Worm (Caenorhabditis elegans) whole organism, young adult: ENCODE measurements around the gene C45G9.8.
A peak's percentile ranks its signal among the peaks of the same experiment; 100 is the strongest.

ENCODE experiments used
- C06A6.2 ChIP-seq: fragments of 200-800 bp; sonication (Bioruptor generic); conservative IDR thresholded peaks from 2 replicates; pipeline ENCODE4 v1.3.6; 2022; ENCODE audit warnings: missing genetic modification characterization, missing compliant biosample characterization
- F22D6.2 ChIP-seq: sonication (generic microtip); optimal IDR thresholded peaks from 2 replicates; lab custom pipeline; 2016; ENCODE audit warnings: mild to moderate bottlenecking, missing genetic modification characterization, missing compliant biosample characterization
- F33H1.4 ChIP-seq: fragments of 200-800 bp; sonication (Bioruptor generic); IDR thresholded peaks from 2 replicates; pipeline ENCODE4 v1.3.6; 2022; ENCODE audit warnings: missing genetic modification reagents, missing genetic modification characterization, missing compliant biosample characterization
- F37B4.10 ChIP-seq: fragments of 200-800 bp; sonication (Bioruptor generic); IDR thresholded peaks from 2 replicates; pipeline ENCODE4 v1.3.6; 2022; ENCODE audit warnings: missing genetic modification characterization, missing compliant biosample characterization
- K12H6.12 ChIP-seq: fragments of 200-800 bp; sonication (Bioruptor generic); optimal IDR thresholded peaks from 2 replicates; lab custom pipeline; 2018; ENCODE audit warnings: mild to moderate bottlenecking, missing genetic modification characterization, missing compliant biosample characterization
- Y53G8AR.9 ChIP-seq: fragments of 200-800 bp; sonication (Bioruptor generic); conservative IDR thresholded peaks from 2 replicates; pipeline ENCODE4 v1.3.6; 2022; ENCODE audit warnings: missing genetic modification reagents, missing genetic modification characterization, missing compliant biosample characterization
- Y56A3A.18 ChIP-seq: fragments of 200-800 bp; sonication (Bioruptor generic); IDR thresholded peaks from 2 replicates; pipeline ENCODE4 v1.3.6; 2022; ENCODE audit warnings: missing genetic modification reagents, missing genetic modification characterization, missing compliant biosample characterization
- Y67H2A.10 ChIP-seq: fragments of 200-800 bp; sonication (Bioruptor generic); conservative IDR thresholded peaks from 2 replicates; pipeline ENCODE4 v1.3.6; 2022; ENCODE audit warnings: missing genetic modification reagents, missing genetic modification characterization, missing compliant biosample characterization
- aptf-2 ChIP-seq: fragments of 200-800 bp; sonication (Bioruptor generic); conservative IDR thresholded peaks from 2 replicates; pipeline ENCODE4 v1.3.6; 2022; ENCODE audit warnings: missing genetic modification reagents, missing genetic modification characterization, missing compliant biosample characterization
- attf-3 ChIP-seq: fragments of 200-800 bp; sonication (Bioruptor generic); conservative IDR thresholded peaks from 2 replicates; pipeline ENCODE4 v1.3.6; 2022; ENCODE audit warnings: missing genetic modification reagents, missing genetic modification characterization, missing compliant biosample characterization
- attf-6 ChIP-seq: fragments of 200-800 bp; sonication (Bioruptor generic); IDR thresholded peaks from 2 replicates; pipeline ENCODE4 v1.3.6; 2022; ENCODE audit warnings: missing genetic modification reagents, missing genetic modification characterization, missing compliant biosample characterization
- bed-1 ChIP-seq: fragments of 200-800 bp; sonication (Bioruptor generic); IDR thresholded peaks from 2 replicates; pipeline ENCODE4 v1.3.6; 2022; ENCODE audit warnings: missing genetic modification reagents, missing genetic modification characterization, missing compliant biosample characterization
- ceh-100 ChIP-seq: fragments of 200-800 bp; sonication (Bioruptor generic); IDR thresholded peaks from 2 replicates; pipeline ENCODE4 v1.3.6; 2022; ENCODE audit warnings: missing genetic modification reagents, missing genetic modification characterization, missing compliant biosample characterization
- ceh-27 ChIP-seq: fragments of 200-800 bp; sonication (Bioruptor generic); optimal IDR thresholded peaks from 2 replicates; lab custom pipeline; 2018; ENCODE audit warnings: mild to moderate bottlenecking, missing genetic modification characterization, moderate library complexity, missing compliant biosample characterization
- die-1 ChIP-seq: sonication (generic microtip); optimal IDR thresholded peaks from 2 replicates; lab custom pipeline; 2016; ENCODE audit warnings: missing genotype, mild to moderate bottlenecking, missing genetic modification characterization, missing compliant biosample characterization
- dox-1 ChIP-seq: fragments of 200-800 bp; sonication (Bioruptor generic); IDR thresholded peaks from 2 replicates; pipeline ENCODE4 v1.3.6; 2022; ENCODE audit warnings: missing genetic modification reagents, missing genetic modification characterization, missing compliant biosample characterization
- dpl-1 ChIP-seq: fragments of 150-350 bp; optimal IDR thresholded peaks from 2 replicates; lab custom pipeline; 2014; ENCODE audit warnings: missing biosample characterization, missing genetic modification reagents, missing genetic modification characterization
- efl-1 ChIP-seq: fragments of 150-350 bp; optimal IDR thresholded peaks from 2 replicates; lab custom pipeline; 2014; ENCODE audit warnings: missing biosample characterization, missing genetic modification reagents, missing genetic modification characterization
- egl-18 ChIP-seq: fragments of 200-800 bp; sonication (Bioruptor generic); IDR thresholded peaks from 2 replicates; pipeline ENCODE4 v1.3.6; 2022; ENCODE audit warnings: missing genetic modification reagents, missing genetic modification characterization, missing compliant biosample characterization
- egrh-3 ChIP-seq: fragments of 200-800 bp; sonication (Bioruptor generic); IDR thresholded peaks from 2 replicates; pipeline ENCODE4 v1.3.6; 2022; ENCODE audit warnings: missing genetic modification reagents, missing genetic modification characterization, missing compliant biosample characterization
- fkh-3 ChIP-seq: sonication (generic microtip); optimal IDR thresholded peaks from 2 replicates; lab custom pipeline; 2016; ENCODE audit warnings: mild to moderate bottlenecking, missing genetic modification characterization, missing compliant biosample characterization
- hlh-26 ChIP-seq: fragments of 200-800 bp; sonication (Bioruptor generic); conservative IDR thresholded peaks from 2 replicates; pipeline ENCODE4 v1.3.6; 2022; ENCODE audit warnings: missing genetic modification reagents, missing genetic modification characterization, missing compliant biosample characterization
- hmg-1.2 ChIP-seq: fragments of 200-800 bp; sonication (Bioruptor generic); IDR thresholded peaks from 2 replicates; pipeline ENCODE4 v1.3.6; 2022; ENCODE audit warnings: missing genetic modification reagents, missing genetic modification characterization, missing compliant biosample characterization
- lin-40 ChIP-seq: sonication (generic microtip); optimal IDR thresholded peaks from 2 replicates; lab custom pipeline; 2016; ENCODE audit warnings: missing genetic modification characterization, mild to moderate bottlenecking, missing compliant biosample characterization, missing genotype, missing genetic modification reagents
- lin-54 ChIP-seq: fragments of 200-800 bp; sonication (Bioruptor generic); optimal IDR thresholded peaks from 2 replicates; lab custom pipeline; 2018; ENCODE audit warnings: mild to moderate bottlenecking, missing genetic modification characterization, missing compliant biosample characterization
- lsy-27 ChIP-seq: sonication (generic microtip); optimal IDR thresholded peaks from 2 replicates; lab custom pipeline; 2017; ENCODE audit warnings: missing genetic modification characterization, mild to moderate bottlenecking, missing compliant biosample characterization, antibody characterized with exemption, missing genotype, borderline replicate concordance; ENCODE audit not compliant: insufficient read depth
- madf-10 ChIP-seq: sonication (generic microtip); optimal IDR thresholded peaks from 2 replicates; lab custom pipeline; 2016; ENCODE audit warnings: mild to moderate bottlenecking, missing genetic modification characterization, missing compliant biosample characterization
- madf-3 ChIP-seq: fragments of 200-800 bp; sonication (Bioruptor generic); IDR thresholded peaks from 2 replicates; pipeline ENCODE4 v1.3.6; 2022; ENCODE audit warnings: missing genetic modification reagents, missing genetic modification characterization, missing compliant biosample characterization
- madf-6 ChIP-seq: fragments of 200-800 bp; sonication (Bioruptor generic); IDR thresholded peaks from 2 replicates; pipeline ENCODE4 v1.3.6; 2022; ENCODE audit warnings: missing genetic modification reagents, missing genetic modification characterization, missing compliant biosample characterization
- madf-8 ChIP-seq: fragments of 200-800 bp; sonication (Bioruptor generic); conservative IDR thresholded peaks from 2 replicates; pipeline ENCODE4 v1.3.6; 2022; ENCODE audit warnings: missing genetic modification reagents, missing genetic modification characterization, missing compliant biosample characterization
- mcd-1 ChIP-seq: fragments of 200-800 bp; sonication (Bioruptor generic); IDR thresholded peaks from 2 replicates; pipeline ENCODE4 v1.3.6; 2022; ENCODE audit warnings: missing genetic modification reagents, missing genetic modification characterization, missing compliant biosample characterization
- mel-28 ChIP-seq: sonication (generic microtip); optimal IDR thresholded peaks from 2 replicates; lab custom pipeline; 2016; ENCODE audit warnings: borderline replicate concordance, mild to moderate bottlenecking, missing genetic modification characterization, missing compliant biosample characterization
- mes-4 ChIP-seq: sonication (generic microtip); optimal IDR thresholded peaks from 2 replicates; lab custom pipeline; 2016; ENCODE audit warnings: missing genotype, missing genetic modification characterization, missing compliant biosample characterization
- nfya-2 ChIP-seq: fragments of 200-800 bp; sonication (Bioruptor generic); IDR thresholded peaks from 2 replicates; pipeline ENCODE4 v1.3.6; 2022; ENCODE audit warnings: missing genetic modification reagents, missing genetic modification characterization, missing compliant biosample characterization
- nfyb-1 ChIP-seq: fragments of 200-800 bp; sonication (Bioruptor generic); IDR thresholded peaks from 2 replicates; pipeline ENCODE4 v1.3.6; 2022; ENCODE audit warnings: missing genetic modification reagents, missing genetic modification characterization, missing compliant biosample characterization
- nhr-179 ChIP-seq: sonication (generic microtip); optimal IDR thresholded peaks from 2 replicates; lab custom pipeline; 2016; ENCODE audit warnings: mild to moderate bottlenecking, missing genetic modification characterization, missing compliant biosample characterization
- rec-8 ChIP-seq, 2 experiments: sonication (generic microtip); optimal IDR thresholded peaks; 2 replicates each; lab custom pipeline; 2016; ENCODE audit warnings: mild to moderate bottlenecking in 2 of 2, missing genetic modification characterization in 2 of 2, missing genetic modification reagents in 2 of 2, missing genotype in 2 of 2, missing biosample characterization in 1 of 2, missing compliant biosample characterization in 1 of 2, moderate library complexity in 1 of 2
- rpc-1 ChIP-seq, 2 experiments: fragments of 150-350 bp in 1 of 2; sonication (generic microtip) in 1 of 2; optimal IDR thresholded peaks; 2 replicates each; lab custom pipeline; 2014 to 2018; ENCODE audit warnings: missing biosample characterization in 1 of 2, missing genetic modification characterization in 1 of 2, missing genetic modification reagents in 1 of 2, missing genotype in 1 of 2
- sea-2 ChIP-seq: fragments of 200-800 bp; sonication (Bioruptor generic); IDR thresholded peaks from 2 replicates; pipeline ENCODE4 v1.3.6; 2022; ENCODE audit warnings: missing genetic modification characterization, missing compliant biosample characterization
- snpc-1.3 ChIP-seq: sonication (generic microtip); optimal IDR thresholded peaks from 2 replicates; lab custom pipeline; 2017; ENCODE audit warnings: missing genetic modification characterization, mild to moderate bottlenecking, missing compliant biosample characterization, antibody characterized with exemption, moderate library complexity, missing genotype, missing genetic modification reagents; ENCODE audit not compliant: insufficient read depth
- snpc-3.4 ChIP-seq: sonication (generic microtip); optimal IDR thresholded peaks from 2 replicates; lab custom pipeline; 2017; ENCODE audit warnings: missing genetic modification characterization, mild to moderate bottlenecking, missing compliant biosample characterization, antibody characterized with exemption, moderate library complexity, missing genotype, missing genetic modification reagents
- somi-1 ChIP-seq: fragments of 200-800 bp; sonication (Bioruptor generic); optimal IDR thresholded peaks from 2 replicates; lab custom pipeline; 2018; ENCODE audit warnings: mild to moderate bottlenecking, missing genetic modification characterization, missing compliant biosample characterization
- tbp1 ChIP-seq: fragments of 200-800 bp; sonication (Bioruptor generic); optimal IDR thresholded peaks from 2 replicates; lab custom pipeline; 2018; ENCODE audit warnings: mild to moderate bottlenecking, missing genetic modification characterization, missing compliant biosample characterization
- xnd-1 ChIP-seq: sonication (generic microtip); optimal IDR thresholded peaks from 2 replicates; lab custom pipeline; 2016; ENCODE audit warnings: missing genotype, missing genetic modification reagents, missing genetic modification characterization, missing compliant biosample characterization
- zfh-2 ChIP-seq: fragments of 200-800 bp; sonication (Bioruptor generic); conservative IDR thresholded peaks from 2 replicates; pipeline ENCODE4 v1.3.6; 2022; ENCODE audit warnings: missing genetic modification reagents, missing genetic modification characterization, missing compliant biosample characterization
- ztf-18 ChIP-seq: sonication (generic microtip); optimal IDR thresholded peaks from 2 replicates; lab custom pipeline; 2016; ENCODE audit warnings: missing genotype, mild to moderate bottlenecking, missing genetic modification characterization, missing compliant biosample characterization
- ztf-22 ChIP-seq: fragments of 200-800 bp; sonication (Bioruptor generic); optimal IDR thresholded peaks from 2 replicates; lab custom pipeline; 2018; ENCODE audit warnings: mild to moderate bottlenecking, missing genetic modification characterization, moderate library complexity, missing compliant biosample characterization

Gene C45G9.8

ce11 chrIII:5018116-5018689, 35.2 kb downstream of the C45G9.8 start, which contains the start of gene wip-1 (continued):
- TF ChIP-seq Y67H2A.10 (GFP tag; lab: Robert Waterston, UW) = peak; percentile 89
- TF ChIP-seq xnd-1 = peak; percentile 86
- peak; percentile 98 for TF ChIP-seq hmg-1.2 (GFP tag; lab: Robert Waterston, UW)
- peak; percentile 91 for TF ChIP-seq ztf-22 (GFP tag; lab: Kevin White, UChicago)
- TF ChIP-seq ceh-100 (GFP tag; lab: Robert Waterston, UW) = peak; percentile 89
- peak; percentile 99 for TF ChIP-seq ceh-27 (GFP tag; lab: Kevin White, UChicago)
- peak; percentile 64 for TF ChIP-seq egrh-3 (GFP tag; lab: Robert Waterston, UW)
- peak; percentile 86 for TF ChIP-seq egl-18 (GFP tag; lab: Robert Waterston, UW)
- peak; percentile 98 for TF ChIP-seq nfyb-1 (GFP tag; lab: Robert Waterston, UW)
- TF ChIP-seq hlh-26 = no peak
- peak; percentile 96 for TF ChIP-seq mcd-1 (GFP tag; lab: Robert Waterston, UW)
- peak; percentile 89 for TF ChIP-seq madf-8 (GFP tag; lab: Robert Waterston, UW)
- TF ChIP-seq madf-10 (tag; lab: Kevin White, UChicago) = peak; percentile 93
- TF ChIP-seq attf-6 (GFP tag; lab: Robert Waterston, UW) = peak; percentile 83
- peak; percentile 98 for TF ChIP-seq lin-54 (GFP tag; lab: Kevin White, UChicago)
- TF ChIP-seq mel-28 (tag; lab: Kevin White, UChicago) = peak; percentile 43
- peak; percentile 99 for TF ChIP-seq dox-1 (GFP tag; lab: Robert Waterston, UW)
- peak; percentile 86 for TF ChIP-seq dpl-1 (GFP tag; lab: Kevin White, UChicago)
- 0 out of 2 replicates have a peak, but pooled peaks have one; percentile 87 for TF ChIP-seq F37B4.10 (GFP tag; lab: Robert Waterston, UW)
- peak; percentile 92 for TF ChIP-seq F33H1.4 (GFP tag; lab: Robert Waterston, UW)
- peak; percentile 93 for TF ChIP-seq C06A6.2
- peak; percentile 98 for TF ChIP-seq Y53G8AR.9 (GFP tag; lab: Robert Waterston, UW)
- TF ChIP-seq madf-6 = peak; percentile 97
- peak; percentile 79 for TF ChIP-seq efl-1 (GFP tag; lab: Kevin White, UChicago)
- TF ChIP-seq F22D6.2 (tag; lab: Kevin White, UChicago) = peak; percentile 87
- peak; percentile 96 for TF ChIP-seq snpc-1.3 (tag; lab: Kevin White, UChicago)
- TF ChIP-seq nhr-179 (tag; lab: Kevin White, UChicago) = no peak
- TF ChIP-seq fkh-3 = peak; percentile 21
- peak; percentile 87 for TF ChIP-seq sea-2 (GFP tag; lab: Robert Waterston, UW)
- peak; percentile 82 for TF ChIP-seq attf-3 (GFP tag; lab: Robert Waterston, UW)
- TF ChIP-seq rpc-1 (optimal IDR thresholded peaks at IDR 0.05; lab: Kevin White, UChicago) = peak; percentile 3
- peak; percentile 6 for TF ChIP-seq rpc-1 (tag; optimal IDR thresholded peaks at IDR 0.05; lab: Kevin White, UChicago)
- TF ChIP-seq mes-4 (tag; lab: Kevin White, UChicago) = no peak
- peak; percentile 97 for TF ChIP-seq zfh-2 (GFP tag; lab: Robert Waterston, UW)
- TF ChIP-seq bed-1 (GFP tag; lab: Robert Waterston, UW) = 0 out of 2 replicates have a peak, but pooled peaks have one; percentile 81
- TF ChIP-seq snpc-3.4 = peak; percentile 96
- TF ChIP-seq lsy-27 (tag; lab: Kevin White, UChicago) = peak; percentile 81
- peak; percentile 72 for TF ChIP-seq die-1 (tag; lab: Kevin White, UChicago)
- peak; percentile 31 to 60 for TF ChIP-seq rec-8 (tag; optimal IDR thresholded peaks at IDR 0.05; lab: Kevin White, UChicago)
- peak; percentile 79 for TF ChIP-seq tbp1
- TF ChIP-seq somi-1 (GFP tag; lab: Kevin White, UChicago) = peak; percentile 94
- peak; percentile 98 for TF ChIP-seq lin-40 (tag; lab: Kevin White, UChicago)
- TF ChIP-seq Y56A3A.18 (GFP tag; lab: Robert Waterston, UW) = peak; percentile 95
- TF ChIP-seq aptf-2 (GFP tag; lab: Robert Waterston, UW) = peak; percentile 79
- TF ChIP-seq ztf-18 (tag; lab: Kevin White, UChicago) = peak; percentile 100
- peak; percentile 96 for TF ChIP-seq madf-3 (GFP tag; lab: Robert Waterston, UW)
- peak; percentile 97 for TF ChIP-seq K12H6.12 (tag; lab: Kevin White, UChicago)
- TF ChIP-seq nfya-2 (GFP tag; lab: Robert Waterston, UW) = no peak
